Worm (Caenorhabditis elegans): Measurements from ENCODE around the gene C01B10.9.

DNA sequence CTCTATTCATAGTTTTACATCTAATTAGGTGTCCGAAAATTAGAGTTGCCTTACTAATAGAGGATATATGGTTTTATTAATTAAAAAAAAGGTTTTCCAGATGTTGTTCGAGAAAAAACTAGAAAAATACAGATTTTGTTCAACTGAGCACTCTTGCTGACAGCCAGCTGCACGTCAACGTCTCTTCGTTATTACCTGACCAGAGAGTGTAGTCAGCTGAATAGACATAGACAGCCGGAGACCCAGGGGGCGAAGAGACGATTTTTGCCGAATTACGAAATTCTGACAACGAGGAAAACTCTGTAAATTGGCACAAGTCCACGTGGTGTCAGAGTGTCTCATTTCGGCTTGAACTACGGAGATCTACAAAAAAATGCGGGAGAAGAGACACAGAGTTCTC is 13.4 kb upstream of the C01B10.9 start:
- TF ChIP-seq lsy-2 (tag; optimal IDR thresholded peaks at IDR 0.05): peak in 1 of 2 experiments; percentile 42
- TF ChIP-seq mdl-1 (tag; optimal IDR thresholded peaks at IDR 0.05): peak in 1 of 2 experiments; percentile 2
